Worm (Caenorhabditis elegans) whole organism, L4 larva: ENCODE data around the gene lin-3.

Experiments used
- F26F4.8 ChIP-seq: fragments of 200-800 bp; sonication (Bioruptor generic); conservative IDR thresholded peaks from 2 replicates; pipeline ENCODE4 v1.3.6; 2022; ENCODE audit warnings: missing genetic modification characterization, missing compliant biosample characterization
- F37D6.2 ChIP-seq: sonication (generic microtip); optimal IDR thresholded peaks from 2 replicates; lab custom pipeline; 2016; ENCODE audit warnings: mild to moderate bottlenecking, missing genetic modification characterization, missing compliant biosample characterization
- F44E2.7 ChIP-seq: fragments of 200-800 bp; sonication (Bioruptor generic); IDR thresholded peaks from 2 replicates; pipeline ENCODE4 v2.1.2; 2022; ENCODE audit warnings: missing genetic modification characterization, missing compliant biosample characterization
- F49E8.2 ChIP-seq: sonication (generic microtip); optimal IDR thresholded peaks from 2 replicates; lab custom pipeline; 2016; ENCODE audit warnings: missing compliant biosample characterization, mild to moderate bottlenecking, missing genetic modification characterization, borderline replicate concordance
- T26A8.4 ChIP-seq: fragments of 200-800 bp; sonication (Bioruptor generic); IDR thresholded peaks from 2 replicates; pipeline ENCODE4 v1.3.6; 2022; ENCODE audit warnings: missing genetic modification characterization, missing compliant biosample characterization
- Y105C5A.15 ChIP-seq: fragments of 200-800 bp; sonication (Bioruptor generic); IDR thresholded peaks from 2 replicates; pipeline ENCODE4 v1.3.6; 2022; ENCODE audit warnings: missing genetic modification characterization, missing compliant biosample characterization
- Y48G9A.11 ChIP-seq: fragments of 200-800 bp; sonication (Bioruptor generic); IDR thresholded peaks from 2 replicates; pipeline ENCODE4 v1.3.6; 2022; ENCODE audit warnings: missing genetic modification reagents, missing genetic modification characterization, missing compliant biosample characterization
- Y5F2A.4 ChIP-seq: fragments of 200-800 bp; sonication (Bioruptor generic); optimal IDR thresholded peaks from 2 replicates; lab custom pipeline; 2018; ENCODE audit warnings: mild to moderate bottlenecking, missing genetic modification characterization, missing compliant biosample characterization
- ZK337.2 ChIP-seq: fragments of 200-800 bp; sonication (Bioruptor generic); IDR thresholded peaks from 2 replicates; pipeline ENCODE4 v1.3.6; 2022; ENCODE audit warnings: missing genetic modification reagents, missing genetic modification characterization, missing compliant biosample characterization
- aha-1 ChIP-seq: fragments of 150-350 bp; peaks from one replicate; lab custom pipeline; 2014; ENCODE audit warnings: missing biosample characterization, missing genetic modification characterization
- aly-2 ChIP-seq: sonication (generic microtip); optimal IDR thresholded peaks from 2 replicates; lab custom pipeline; 2018; ENCODE audit warnings: missing biosample characterization, missing genetic modification characterization
- attf-4 ChIP-seq: sonication (generic microtip); optimal IDR thresholded peaks from 3 replicates; lab custom pipeline; 2017; ENCODE audit warnings: missing biosample characterization, missing genetic modification characterization
- ceh-20 ChIP-seq: fragments of 200-800 bp; sonication (Bioruptor generic); IDR thresholded peaks from 2 replicates; pipeline ENCODE4 v1.3.6; 2022; ENCODE audit warnings: missing genetic modification reagents, missing genetic modification characterization, missing compliant biosample characterization
- ceh-28 ChIP-seq: fragments of 150-350 bp; optimal IDR thresholded peaks from 2 replicates; lab custom pipeline; 2014; ENCODE audit warnings: missing biosample characterization, missing genetic modification reagents, missing genetic modification characterization
- ceh-44 ChIP-seq: fragments of 200-800 bp; sonication (Bioruptor generic); IDR thresholded peaks from 2 replicates; pipeline ENCODE4 v1.3.6; 2022; ENCODE audit warnings: missing genetic modification reagents, missing genetic modification characterization, missing compliant biosample characterization
- ceh-82 ChIP-seq: sonication (generic microtip); optimal IDR thresholded peaks from 2 replicates; lab custom pipeline; 2017; ENCODE audit warnings: missing biosample characterization, missing genetic modification characterization
- cey-2 ChIP-seq: sonication (generic microtip); optimal IDR thresholded peaks from 3 replicates; lab custom pipeline; 2017; ENCODE audit warnings: missing genetic modification characterization, mild to moderate bottlenecking, missing compliant biosample characterization, antibody characterized with exemption, borderline replicate concordance; ENCODE audit not compliant: insufficient read depth
- ctbp-1 ChIP-seq: fragments of 200-800 bp; sonication (Bioruptor generic); IDR thresholded peaks from 2 replicates; pipeline ENCODE4 v1.3.6; 2022; ENCODE audit warnings: missing genetic modification reagents, missing genetic modification characterization, missing compliant biosample characterization
- daf-19 ChIP-seq: fragments of 200-800 bp; sonication (Bioruptor generic); conservative IDR thresholded peaks from 2 replicates; pipeline ENCODE4 v1.3.6; 2022; ENCODE audit warnings: missing genetic modification characterization, missing compliant biosample characterization
- dmd-6 ChIP-seq: fragments of 200-800 bp; sonication (Bioruptor generic); IDR thresholded peaks from 2 replicates; pipeline ENCODE4 v1.3.6; 2022; ENCODE audit warnings: missing genetic modification reagents, missing genetic modification characterization, missing compliant biosample characterization
- dmd-8 ChIP-seq: fragments of 200-800 bp; sonication (Bioruptor generic); IDR thresholded peaks from 2 replicates; pipeline ENCODE4 v1.3.6; 2022; ENCODE audit warnings: missing genetic modification characterization, missing compliant biosample characterization
- duxl-1 ChIP-seq: sonication (generic microtip); optimal IDR thresholded peaks from 2 replicates; lab custom pipeline; 2016; ENCODE audit warnings: mild to moderate bottlenecking, missing genetic modification characterization, moderate library complexity, missing compliant biosample characterization; ENCODE audit not compliant: poor library complexity
- hlh-30 ChIP-seq: sonication (generic microtip); optimal IDR thresholded peaks from 2 replicates; lab custom pipeline; 2017; ENCODE audit warnings: antibody characterized with exemption, mild to moderate bottlenecking, missing genetic modification characterization, missing compliant biosample characterization; ENCODE audit not compliant: insufficient read depth
- hmg-1.1 ChIP-seq: fragments of 200-800 bp; sonication (Bioruptor generic); IDR thresholded peaks from 2 replicates; pipeline ENCODE4 v1.3.6; 2022; ENCODE audit warnings: missing genetic modification reagents, missing genetic modification characterization, missing compliant biosample characterization
- lin-1 ChIP-seq: fragments of 200-800 bp; sonication (Bioruptor generic); IDR thresholded peaks from 2 replicates; pipeline ENCODE4 v1.3.6; 2022; ENCODE audit warnings: missing genetic modification reagents, missing genetic modification characterization, missing compliant biosample characterization
- lin-13 ChIP-seq: fragments of 150-350 bp; optimal IDR thresholded peaks from 2 replicates; lab custom pipeline; 2014; ENCODE audit warnings: missing biosample characterization, missing genetic modification reagents, missing genetic modification characterization
- lin-39 ChIP-seq: fragments of 150-350 bp; optimal IDR thresholded peaks from 2 replicates; lab custom pipeline; 2014; ENCODE audit warnings: missing biosample characterization, missing genetic modification reagents, missing genetic modification characterization
- lir-3 ChIP-seq: sonication (generic microtip); optimal IDR thresholded peaks from 2 replicates; lab custom pipeline; 2016; ENCODE audit warnings: mild to moderate bottlenecking, missing genetic modification characterization, missing compliant biosample characterization
- lsy-2 ChIP-seq, 2 experiments: fragments of 150-350 bp in 1 of 2; sonication (generic microtip) in 1 of 2; optimal IDR thresholded peaks; 2 replicates each; lab custom pipeline; 2014 to 2017; ENCODE audit warnings: missing biosample characterization in 2 of 2, missing genetic modification characterization in 2 of 2
- madf-9 ChIP-seq: fragments of 200-800 bp; sonication (Bioruptor generic); conservative IDR thresholded peaks from 2 replicates; pipeline ENCODE4 v1.3.6; 2022; ENCODE audit warnings: missing genetic modification reagents, missing genetic modification characterization, missing compliant biosample characterization
- mdt-29 ChIP-seq: fragments of 200-800 bp; sonication (Bioruptor generic); IDR thresholded peaks from 2 replicates; pipeline ENCODE4 v1.3.6; 2022; ENCODE audit warnings: missing genetic modification reagents, missing genetic modification characterization, missing compliant biosample characterization
- mep-1 ChIP-seq: fragments of 150-350 bp; sonication (generic microtip); optimal IDR thresholded peaks from 3 replicates; lab custom pipeline; 2014; ENCODE audit warnings: missing biosample characterization, missing genetic modification characterization
- mes-2 ChIP-seq: sonication (generic microtip); optimal IDR thresholded peaks from 2 replicates; lab custom pipeline; 2016; ENCODE audit warnings: missing genotype, mild to moderate bottlenecking, missing genetic modification characterization, missing compliant biosample characterization; ENCODE audit not compliant: poor library complexity, severe bottlenecking
- mxl-3 ChIP-seq: fragments of 200-800 bp; sonication (Bioruptor generic); optimal IDR thresholded peaks from 2 replicates; lab custom pipeline; 2018; ENCODE audit warnings: mild to moderate bottlenecking, missing genetic modification characterization, missing compliant biosample characterization
- nhr-111 ChIP-seq: fragments of 200-800 bp; sonication (Bioruptor generic); optimal IDR thresholded peaks from 2 replicates; lab custom pipeline; 2018; ENCODE audit warnings: mild to moderate bottlenecking, missing genetic modification characterization, missing compliant biosample characterization
- nhr-25 ChIP-seq: sonication (generic microtip); optimal IDR thresholded peaks from 2 replicates; lab custom pipeline; 2017; ENCODE audit warnings: missing genetic modification characterization, mild to moderate bottlenecking, missing compliant biosample characterization, antibody characterized with exemption, moderate library complexity, borderline replicate concordance; ENCODE audit not compliant: insufficient read depth
- nhr-28 ChIP-seq: fragments of 150-350 bp; optimal IDR thresholded peaks from 2 replicates; lab custom pipeline; 2014; ENCODE audit warnings: missing biosample characterization, missing genetic modification characterization
- nhr-76 ChIP-seq: fragments of 150-350 bp; optimal IDR thresholded peaks from 2 replicates; lab custom pipeline; 2014; ENCODE audit warnings: missing biosample characterization, missing genetic modification characterization
- nhr-77 ChIP-seq: fragments of 150-350 bp; optimal IDR thresholded peaks from 2 replicates; lab custom pipeline; 2014; ENCODE audit warnings: missing biosample characterization, missing genetic modification characterization
- pha-4 ChIP-seq, 2 experiments: fragments of 150-350 bp in 1 of 2; fragments of 200-800 bp in 1 of 2; sonication (Bioruptor generic) in 1 of 2; IDR thresholded peaks in 1 of 2; optimal IDR thresholded peaks in 1 of 2; 2 replicates each; pipeline versions ENCODE4 v1.3.6 to Lab custom; 2014 to 2022; ENCODE audit warnings: missing genetic modification characterization in 2 of 2, missing genetic modification reagents in 2 of 2, missing biosample characterization in 1 of 2, missing compliant biosample characterization in 1 of 2
- saeg-2 ChIP-seq: fragments of 200-800 bp; sonication (Bioruptor generic); IDR thresholded peaks from 2 replicates; pipeline ENCODE4 v1.3.6; 2022; ENCODE audit warnings: missing genetic modification reagents, missing genetic modification characterization, missing compliant biosample characterization
- set-16 ChIP-seq: fragments of 200-800 bp; sonication (Bioruptor generic); IDR thresholded peaks from 2 replicates; pipeline ENCODE4 v1.3.6; 2022; ENCODE audit warnings: missing genetic modification reagents, missing genetic modification characterization, missing compliant biosample characterization
- skn-1 ChIP-seq: fragments of 150-350 bp; optimal IDR thresholded peaks from 2 replicates; lab custom pipeline; 2014; ENCODE audit warnings: missing biosample characterization, missing genetic modification characterization
- snpc-1.2 ChIP-seq: fragments of 200-800 bp; sonication (Bioruptor generic); IDR thresholded peaks from 2 replicates; pipeline ENCODE4 v1.3.6; 2022; ENCODE audit warnings: missing genetic modification reagents, missing genetic modification characterization, missing compliant biosample characterization
- snpc-4 ChIP-seq: fragments of 150-350 bp; optimal IDR thresholded peaks from 2 replicates; lab custom pipeline; 2014; ENCODE audit warnings: missing biosample characterization, missing genetic modification characterization
- unc-130 ChIP-seq: sonication (generic microtip); optimal IDR thresholded peaks from 2 replicates; lab custom pipeline; 2016; ENCODE audit warnings: missing genetic modification reagents, missing genetic modification characterization, missing compliant biosample characterization
- zag-1 ChIP-seq: fragments of 150-350 bp; optimal IDR thresholded peaks from 2 replicates; lab custom pipeline; 2014; ENCODE audit warnings: missing biosample characterization, missing genetic modification characterization
- zfp-2 ChIP-seq: sonication (generic microtip); optimal IDR thresholded peaks from 2 replicates; lab custom pipeline; 2016; ENCODE audit warnings: mild to moderate bottlenecking, missing genetic modification characterization, missing compliant biosample characterization
- zip-2 ChIP-seq: fragments of 150-350 bp; optimal IDR thresholded peaks from 2 replicates; lab custom pipeline; 2014; ENCODE audit warnings: missing biosample characterization, missing genetic modification characterization

The lin-3 gene

DNA sequence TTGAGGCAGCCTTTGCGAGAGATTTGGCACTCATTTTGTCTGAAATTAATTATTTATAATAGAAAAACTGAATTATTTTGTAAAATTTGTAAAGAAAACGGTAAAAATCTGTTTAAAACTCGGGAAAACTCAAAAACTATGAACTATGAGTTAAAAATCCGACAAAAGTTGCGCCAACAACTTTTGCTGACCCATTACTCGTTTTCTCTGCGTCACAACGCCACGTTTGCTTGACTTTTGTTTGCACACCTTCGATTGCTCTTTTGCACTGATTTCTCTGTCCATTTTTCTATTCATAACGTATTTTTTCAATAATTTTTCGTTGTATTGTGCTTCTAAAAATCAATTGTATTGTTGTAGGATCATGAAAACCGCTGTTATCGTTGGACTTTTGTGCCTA is 17.9 kb upstream of the lin-3 start, which contains the start of gene fkb-1 (continued):
- TF ChIP-seq aly-2 (no peak), duxl-1 (no peak), Y5F2A.4 (GFP tag; lab: Kevin White, UChicago) (no peak), mdt-29 (GFP tag; lab: Robert Waterston, UW) (no peak), F26F4.8 (GFP tag; lab: Robert Waterston, UW) (no peak), nhr-77 (tag; lab: Kevin White, UChicago) (no peak), mxl-3 (no peak), Y105C5A.15 (GFP tag; lab: Robert Waterston, UW) (no peak), dmd-8 (GFP tag; lab: Robert Waterston, UW) (no peak), skn-1 (no peak), attf-4 (tag; lab: Kevin White, UChicago) (no peak), F44E2.7 (GFP tag; lab: Robert Waterston, UW) (no peak), T26A8.4 (no peak), zip-2 (no peak), set-16 (GFP tag; lab: Robert Waterston, UW) (no peak), F49E8.2 (tag; lab: Kevin White, UChicago) (no peak), F37D6.2 (tag; lab: Kevin White, UChicago) (peak; percentile 6), ctbp-1 (GFP tag; lab: Robert Waterston, UW) (no peak)

DNA sequence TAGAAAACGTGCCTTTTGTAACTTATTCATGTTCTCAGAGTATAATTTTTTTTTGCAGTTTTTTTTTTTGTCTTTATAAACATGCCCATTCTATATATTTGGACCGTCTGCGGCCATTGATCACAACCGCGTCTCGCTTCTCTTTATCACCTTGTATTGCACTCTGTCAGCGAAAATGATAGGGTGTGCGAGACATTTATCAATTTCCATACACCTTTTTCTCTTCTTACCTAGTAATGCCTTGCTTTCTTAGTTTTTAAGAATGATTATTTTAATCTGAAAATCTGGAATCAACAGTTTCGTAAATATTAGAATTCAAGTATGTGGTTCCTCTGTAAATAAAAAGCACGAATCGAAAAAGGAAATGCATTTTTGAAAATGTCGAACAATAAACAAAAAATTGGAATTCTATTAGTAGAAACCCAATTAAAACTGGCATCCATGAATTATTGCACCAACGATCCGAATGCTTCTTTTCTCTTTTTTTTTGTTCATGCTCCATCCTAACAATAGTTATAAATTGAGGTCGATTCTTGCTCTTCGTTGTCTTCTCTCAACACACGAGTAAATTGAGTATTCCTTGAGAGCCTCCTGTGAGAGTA is 16.9 kb upstream of the lin-3 start:
- TF ChIP-seq snpc-1.2: no peak
- TF ChIP-seq F37D6.2 (tag; lab: Kevin White, UChicago): no peak
- TF ChIP-seq cey-2 (tag; lab: Kevin White, UChicago): no peak
- TF ChIP-seq ZK337.2 (GFP tag; lab: Robert Waterston, UW): no peak
- no peak for TF ChIP-seq unc-130 (GFP tag; lab: Kevin White, UChicago)
- TF ChIP-seq nhr-25: no peak
- no peak for TF ChIP-seq lsy-2 (tag; optimal IDR thresholded peaks at IDR 0.05; lab: Kevin White, UChicago)
- TF ChIP-seq dmd-8 (GFP tag; lab: Robert Waterston, UW): no peak
- no peak for TF ChIP-seq mes-2 (tag; lab: Kevin White, UChicago)
- no peak for TF ChIP-seq ceh-20 (GFP tag; lab: Robert Waterston, UW)
- no peak for TF ChIP-seq duxl-1
- no peak for TF ChIP-seq ceh-82
- no peak for TF ChIP-seq ceh-28 (tag; lab: Kevin White, UChicago)
- TF ChIP-seq aha-1 (tag; lab: Kevin White, UChicago): peak; percentile 30
- no peak for TF ChIP-seq daf-19 (GFP tag; lab: Robert Waterston, UW)
- TF ChIP-seq mep-1 (tag; lab: Kevin White, UChicago): no peak
- no peak for TF ChIP-seq saeg-2 (GFP tag; lab: Robert Waterston, UW)
- TF ChIP-seq lir-3 (tag; lab: Kevin White, UChicago): no peak
- TF ChIP-seq lin-13: no peak
- TF ChIP-seq lin-1 (GFP tag; lab: Robert Waterston, UW): no peak
- TF ChIP-seq lin-39 (tag; lab: Kevin White, UChicago): no peak
- no peak for TF ChIP-seq zfp-2 (tag; lab: Kevin White, UChicago)
- TF ChIP-seq snpc-4 (tag; lab: Kevin White, UChicago): no peak
- TF ChIP-seq ceh-44 (GFP tag; lab: Robert Waterston, UW): no peak
- TF ChIP-seq nhr-76: no peak
- no peak for TF ChIP-seq Y48G9A.11 (GFP tag; lab: Robert Waterston, UW)
- no peak for TF ChIP-seq hmg-1.1 (GFP tag; lab: Robert Waterston, UW)
- no peak for TF ChIP-seq zag-1 (tag; lab: Kevin White, UChicago)
- TF ChIP-seq nhr-111 (GFP tag; lab: Kevin White, UChicago): no peak
- TF ChIP-seq dmd-6 (GFP tag; lab: Robert Waterston, UW): peak; percentile 32; the same call in 1 of the 2 replicates
- no peak for TF ChIP-seq madf-9 (GFP tag; lab: Robert Waterston, UW)
- TF ChIP-seq nhr-28: peak; percentile 51
- TF ChIP-seq mxl-3: no peak
- TF ChIP-seq pha-4 (GFP tag; IDR thresholded peaks at IDR 0.05; lab: Robert Waterston, UW): peak; percentile 39; the same call in 1 of the 2 replicates
- no peak for TF ChIP-seq pha-4 (tag; optimal IDR thresholded peaks at IDR 0.05; lab: Kevin White, UChicago)
- no peak for TF ChIP-seq zip-2
- TF ChIP-seq hlh-30 (tag; lab: Kevin White, UChicago): no peak
